Worm (Caenorhabditis elegans): ENCODE data around the gene cysl-2.

DNA sequence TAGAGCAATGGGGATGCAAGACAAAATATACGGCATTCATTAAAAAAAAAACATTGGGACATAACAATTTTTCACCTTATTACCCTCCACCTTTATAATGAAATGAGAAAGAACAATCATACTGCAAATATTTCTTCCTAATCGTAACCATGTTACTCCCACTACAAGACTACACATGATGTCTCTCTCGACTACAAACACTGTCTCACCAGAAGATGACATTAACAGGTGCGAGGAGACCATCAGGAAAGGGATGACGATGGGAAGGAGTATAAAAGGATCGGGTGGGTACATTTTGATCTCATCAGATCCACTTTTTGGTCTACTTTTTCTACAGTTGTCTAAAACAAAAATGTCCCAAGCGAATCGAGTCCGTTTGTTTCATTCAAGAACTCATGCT lies 3.6 kb upstream of the cysl-2 start, which contains the start of gene dhs-8:
- TF ChIP-seq F13H6.1 (tag; optimal IDR thresholded peaks at IDR 0.05) (no peak), nhr-77 (tag; optimal IDR thresholded peaks at IDR 0.05) (no peak), unc-62 (GFP tag; optimal IDR thresholded peaks at IDR 0.05) (no peak), lin-39 (tag; optimal IDR thresholded peaks at IDR 0.05) (no peak), ztf-4 (tag; optimal IDR thresholded peaks at IDR 0.05) (no peak)

Measured in whole organism, L2 larva.